Fruit fly (Drosophila melanogaster) whole organism, embryonic: ENCODE results near the gene CG3149.
A peak's percentile ranks its signal among the peaks of the same experiment; 100 is the strongest.

ENCODE experiments used
- Aef1 ChIP-seq: fragments of 200-800 bp; sonication (Bioruptor generic); IDR thresholded peaks from 3 replicates; pipeline ENCODE4 v1.3.6; 2022; ENCODE audit warnings: missing biosample characterization, missing genetic modification characterization
- Atf6 ChIP-seq: fragments of 200-800 bp; sonication (Bioruptor generic); IDR thresholded peaks from 2 replicates; pipeline ENCODE4 v1.3.6; 2022; ENCODE audit warnings: missing biosample characterization, missing genetic modification characterization
- CG12391 ChIP-seq: fragments of 200-800 bp; sonication (Bioruptor generic); optimal IDR thresholded peaks from 3 replicates; lab custom pipeline; 2018; ENCODE audit warnings: missing biosample characterization, mild to moderate bottlenecking, missing genetic modification characterization, moderate library complexity
- CG13624 ChIP-seq: fragments of 200-800 bp; sonication (Bioruptor generic); optimal IDR thresholded peaks from 2 replicates; lab custom pipeline; 2016; ENCODE audit warnings: missing biosample characterization, missing genetic modification characterization
- CG14050 ChIP-seq: fragments of 200-800 bp; sonication (Bioruptor generic); IDR thresholded peaks from 3 replicates; pipeline ENCODE4 v1.3.6; 2022; ENCODE audit warnings: missing biosample characterization, missing genetic modification characterization
- CG14710 ChIP-seq: fragments of 200-800 bp; sonication (Bioruptor generic); optimal IDR thresholded peaks from 3 replicates; lab custom pipeline; 2019; ENCODE audit warnings: missing biosample characterization, mild to moderate bottlenecking, missing genetic modification characterization, moderate library complexity
- CG1602 ChIP-seq: fragments of 200-800 bp; sonication (Bioruptor generic); optimal IDR thresholded peaks from 3 replicates; lab custom pipeline; 2016; ENCODE audit warnings: missing biosample characterization, missing genetic modification characterization
- CG16779 ChIP-seq: fragments of 200-800 bp; sonication (Bioruptor generic); IDR thresholded peaks from 2 replicates; pipeline ENCODE4 v1.3.6; 2022; ENCODE audit warnings: missing biosample characterization, missing genetic modification characterization
- CG17568 ChIP-seq: fragments of 200-800 bp; sonication (Bioruptor generic); optimal IDR thresholded peaks from 2 replicates; lab custom pipeline; 2018; ENCODE audit warnings: missing biosample characterization, mild to moderate bottlenecking, missing genetic modification characterization, moderate library complexity
- CG18476 ChIP-seq: fragments of 200-800 bp; sonication (Bioruptor generic); optimal IDR thresholded peaks from 2 replicates; lab custom pipeline; 2016; ENCODE audit warnings: missing biosample characterization, mild to moderate bottlenecking, missing genetic modification characterization
- CG18764 ChIP-seq: fragments of 200-800 bp; sonication (Bioruptor generic); optimal IDR thresholded peaks from 3 replicates; lab custom pipeline; 2016; ENCODE audit warnings: missing biosample characterization, missing genetic modification characterization
- CG2120 ChIP-seq: fragments of 200-800 bp; sonication (Bioruptor generic); optimal IDR thresholded peaks from 3 replicates; lab custom pipeline; 2016; ENCODE audit warnings: missing biosample characterization, missing genetic modification characterization
- CG2129 ChIP-seq: fragments of 200-800 bp; sonication (Bioruptor generic); IDR thresholded peaks from 2 replicates; pipeline ENCODE4 v1.3.6; 2022; ENCODE audit warnings: missing biosample characterization, missing genetic modification characterization; ENCODE audit not compliant: partially characterized antibody
- CG2678 ChIP-seq: fragments of 200-800 bp; sonication (Bioruptor generic); optimal IDR thresholded peaks from 3 replicates; lab custom pipeline; 2019; ENCODE audit warnings: missing biosample characterization, mild to moderate bottlenecking, missing genetic modification characterization, moderate library complexity
- CG42726 ChIP-seq: fragments of 200-800 bp; sonication (Bioruptor generic); IDR thresholded peaks from 2 replicates; pipeline ENCODE4 v1.3.6; 2022; ENCODE audit warnings: missing biosample characterization, missing genetic modification characterization; ENCODE audit not compliant: partially characterized antibody
- CG4360 ChIP-seq: fragments of 200-800 bp; sonication (Bioruptor generic); IDR thresholded peaks from 2 replicates; pipeline ENCODE4 v1.3.6; 2022; ENCODE audit warnings: missing biosample characterization, missing genetic modification characterization
- CG5245 ChIP-seq: fragments of 200-800 bp; sonication (Bioruptor generic); optimal IDR thresholded peaks from 3 replicates; lab custom pipeline; 2016; ENCODE audit warnings: missing biosample characterization, missing genetic modification characterization
- CG6654 ChIP-seq: fragments of 200-800 bp; sonication (Bioruptor generic); optimal IDR thresholded peaks from 2 replicates; lab custom pipeline; 2017; ENCODE audit warnings: missing biosample characterization, mild to moderate bottlenecking, missing genetic modification characterization
- CG6765 ChIP-seq: fragments of 200-800 bp; sonication (Bioruptor generic); optimal IDR thresholded peaks from 3 replicates; lab custom pipeline; 2017; ENCODE audit warnings: missing biosample characterization, mild to moderate bottlenecking, missing genetic modification characterization
- CG7963 ChIP-seq: fragments of 200-800 bp; sonication (Bioruptor generic); IDR thresholded peaks from 3 replicates; pipeline ENCODE4 v1.3.6; 2022; ENCODE audit warnings: missing biosample characterization, missing genetic modification characterization; ENCODE audit not compliant: partially characterized antibody
- CG8281 ChIP-seq: fragments of 200-800 bp; sonication (Bioruptor generic); optimal IDR thresholded peaks from 2 replicates; lab custom pipeline; 2018; ENCODE audit warnings: missing biosample characterization, mild to moderate bottlenecking, missing genetic modification characterization, moderate library complexity
- CG9215 ChIP-seq: fragments of 200-800 bp; sonication (Bioruptor generic); IDR thresholded peaks from 2 replicates; pipeline ENCODE4 v1.3.6; 2022; ENCODE audit warnings: missing biosample characterization, missing genetic modification characterization
- CG9876 ChIP-seq: fragments of 200-800 bp; sonication (Bioruptor generic); optimal IDR thresholded peaks from 2 replicates; lab custom pipeline; 2016; ENCODE audit warnings: missing biosample characterization, missing genetic modification characterization
- CkIIα-i1 ChIP-seq: fragments of 200-800 bp; sonication (Bioruptor generic); IDR thresholded peaks from 2 replicates; pipeline ENCODE4 v1.3.6; 2022; ENCODE audit warnings: missing biosample characterization, missing genetic modification characterization
- Dp ChIP-seq: fragments of 200-800 bp; sonication (Bioruptor generic); optimal IDR thresholded peaks from 2 replicates; lab custom pipeline; 2018; ENCODE audit warnings: missing biosample characterization, mild to moderate bottlenecking, missing genetic modification characterization, moderate library complexity
- ERR ChIP-seq: fragments of 200-800 bp; sonication (Bioruptor generic); optimal IDR thresholded peaks from 2 replicates; lab custom pipeline; 2016; ENCODE audit warnings: missing biosample characterization, missing genetic modification characterization
- HLHmδ ChIP-seq: fragments of 200-800 bp; sonication (Bioruptor generic); optimal IDR thresholded peaks from 2 replicates; lab custom pipeline; 2018; ENCODE audit warnings: missing biosample characterization, mild to moderate bottlenecking, missing genetic modification characterization, moderate library complexity
- MTF-1 ChIP-seq: fragments of 200-800 bp; sonication (Bioruptor generic); optimal IDR thresholded peaks from 2 replicates; lab custom pipeline; 2018; ENCODE audit warnings: missing biosample characterization, mild to moderate bottlenecking, missing genetic modification characterization, borderline replicate concordance
- Scr ChIP-seq: fragments of 200-800 bp; sonication (Bioruptor generic); IDR thresholded peaks from 2 replicates; pipeline ENCODE4 v1.3.6; 2022; ENCODE audit warnings: missing biosample characterization, missing genetic modification characterization; ENCODE audit not compliant: partially characterized antibody
- Tbp ChIP-seq: fragments of >200 bp; optimal IDR thresholded peaks from 2 replicates; lab custom pipeline; 2018; ENCODE audit warnings: missing biosample characterization, missing genetic modification characterization
- Trl ChIP-seq, 3 experiments: fragments of >200 bp in 2 of 3; fragments of 200-800 bp in 1 of 3; sonication (Bioruptor generic) in 1 of 3; optimal IDR thresholded peaks; 2 replicates in 1 of 3; 3 replicates in 2 of 3; lab custom pipeline; 2016 to 2017; ENCODE audit warnings: missing biosample characterization in 1 of 3, missing genetic modification characterization in 1 of 3
- al ChIP-seq: fragments of 200-800 bp; sonication (Bioruptor generic); IDR thresholded peaks from 2 replicates; pipeline ENCODE4 v1.3.6; 2022; ENCODE audit warnings: missing biosample characterization, missing genetic modification characterization
- bcd ChIP-seq: fragments of 200-800 bp; sonication (Bioruptor generic); optimal IDR thresholded peaks from 2 replicates; lab custom pipeline; 2017; ENCODE audit warnings: missing biosample characterization, mild to moderate bottlenecking, missing genetic modification characterization
- caup ChIP-seq: fragments of 200-800 bp; sonication (Bioruptor generic); optimal IDR thresholded peaks from 3 replicates; lab custom pipeline; 2017; ENCODE audit warnings: missing biosample characterization, mild to moderate bottlenecking, missing genetic modification characterization, moderate library complexity; ENCODE audit not compliant: severe bottlenecking
- danr ChIP-seq: fragments of 200-800 bp; sonication (Bioruptor generic); IDR thresholded peaks from 2 replicates; pipeline ENCODE4 v1.3.6; 2022; ENCODE audit warnings: missing biosample characterization, missing genetic modification characterization
- disco-r ChIP-seq: fragments of 200-800 bp; sonication (Bioruptor generic); optimal IDR thresholded peaks from 2 replicates; lab custom pipeline; 2016; ENCODE audit warnings: missing biosample characterization, missing genetic modification characterization
- dmrt99B ChIP-seq: fragments of 200-800 bp; sonication (Bioruptor generic); optimal IDR thresholded peaks from 2 replicates; lab custom pipeline; 2018; ENCODE audit warnings: missing biosample characterization, mild to moderate bottlenecking, missing genetic modification characterization, moderate library complexity
- en ChIP-seq: fragments of 200-800 bp; sonication (Bioruptor generic); optimal IDR thresholded peaks from 2 replicates; lab custom pipeline; 2016; ENCODE audit warnings: missing biosample characterization, missing genetic modification characterization
- ewg ChIP-seq: fragments of 200-800 bp; sonication (Bioruptor generic); optimal IDR thresholded peaks from 3 replicates; lab custom pipeline; 2017; ENCODE audit warnings: mild to moderate bottlenecking, missing biosample characterization, missing genetic modification reagents, missing genetic modification characterization
- gro ChIP-seq: fragments of 200-800 bp; sonication (Bioruptor generic); optimal IDR thresholded peaks from 2 replicates; lab custom pipeline; 2016; ENCODE audit warnings: missing biosample characterization, missing genetic modification characterization
- gsb ChIP-seq: fragments of 200-800 bp; sonication (Bioruptor generic); IDR thresholded peaks from 2 replicates; pipeline ENCODE4 v1.3.6; 2022; ENCODE audit warnings: missing biosample characterization, missing genetic modification characterization
- jigr1 ChIP-seq: fragments of 200-800 bp; sonication (Bioruptor generic); IDR thresholded peaks from 3 replicates; pipeline ENCODE4 v1.3.6; 2022; ENCODE audit warnings: missing biosample characterization, missing genetic modification characterization
- jumu ChIP-seq: fragments of 200-800 bp; sonication (Bioruptor generic); optimal IDR thresholded peaks from 3 replicates; lab custom pipeline; 2016; ENCODE audit warnings: missing biosample characterization, missing genetic modification characterization
- lab ChIP-seq: fragments of 200-800 bp; sonication (Bioruptor generic); optimal IDR thresholded peaks from 3 replicates; lab custom pipeline; 2017; ENCODE audit warnings: missing biosample characterization, missing genetic modification characterization, mild to moderate bottlenecking, moderate library complexity, missing genetic modification reagents
- lola ChIP-seq, 3 experiments: fragments of >200 bp in 2 of 3; fragments of 200-800 bp in 1 of 3; sonication (Bioruptor generic) in 1 of 3; optimal IDR thresholded peaks; 2 replicates each; lab custom pipeline; 2017 to 2019; ENCODE audit warnings: missing biosample characterization in 3 of 3, missing genetic modification characterization in 3 of 3, mild to moderate bottlenecking in 1 of 3, moderate library complexity in 1 of 3
- luna ChIP-seq: fragments of 200-800 bp; sonication (Bioruptor generic); optimal IDR thresholded peaks from 2 replicates; lab custom pipeline; 2016; ENCODE audit warnings: missing biosample characterization, missing genetic modification characterization
- maf-S ChIP-seq: fragments of 200-800 bp; sonication (Bioruptor generic); optimal IDR thresholded peaks from 2 replicates; lab custom pipeline; 2016; ENCODE audit warnings: missing biosample characterization, missing genetic modification characterization
- prd ChIP-seq, 3 experiments: fragments of >200 bp in 2 of 3; fragments of 200-800 bp in 1 of 3; sonication (Bioruptor generic) in 1 of 3; optimal IDR thresholded peaks in 2 of 3; IDR thresholded peaks in 1 of 3; 2 replicates in 2 of 3; 3 replicates in 1 of 3; pipeline versions ENCODE4 v1.3.6 to Lab custom; 2017 to 2022; ENCODE audit warnings: missing biosample characterization in 1 of 3, missing genetic modification characterization in 1 of 3
- yki ChIP-seq: fragments of >200 bp; optimal IDR thresholded peaks from 3 replicates; lab custom pipeline; 2018

CG3149 gene

dm6 chrX:5737676-5738220, 42.7 kb upstream of the CG3149 start, which contains the start of gene Snx27 (continued):
- TF ChIP-seq lola (GFP tag; optimal IDR thresholded peaks at IDR 0.05; lab: Kevin White, UChicago) (no peak), Dp (GFP tag; lab: Kevin White, UChicago) (peak; percentile 70), CG9215 (GFP tag; lab: Robert Waterston, UW) (no peak; the same call in 1 of the 2 replicates), CG18476 (GFP tag; lab: Kevin White, UChicago) (no peak), CG1602 (no peak), CG16779 (no peak), jumu (GFP tag; lab: Kevin White, UChicago) (peak; percentile 67), CG14050 (no peak), gsb (no peak), MTF-1 (GFP tag; lab: Kevin White, UChicago) (no peak), dmrt99B (tag; lab: Kevin White, UChicago) (no peak), gro (GFP tag; lab: Kevin White, UChicago) (peak; percentile 83), CG8281 (tag; lab: Kevin White, UChicago) (no peak), CG7963 (peak; percentile 99), CG4360 (GFP tag; lab: Robert Waterston, UW) (no peak), CG17568 (peak; percentile 19), HLHmδ (GFP tag; lab: Kevin White, UChicago) (peak; percentile 83), ERR (GFP tag; lab: Kevin White, UChicago) (peak; percentile 53), Scr (peak; percentile 99), CG2129 (GFP tag; lab: Robert Waterston, UW) (peak; percentile 96), CG6765 (GFP tag; lab: Kevin White, UChicago) (no peak), CG12391 (peak; percentile 54), CG14710 (tag; lab: Kevin White, UChicago) (peak; percentile 66), CG13624 (GFP tag; lab: Kevin White, UChicago) (peak; percentile 75), luna (GFP tag; lab: Kevin White, UChicago) (peak; percentile 60), CG2678 (tag; lab: Kevin White, UChicago) (peak; percentile 11), CG42726 (GFP tag; lab: Robert Waterston, UW) (peak; percentile 100), CG9876 (GFP tag; lab: Kevin White, UChicago) (peak; percentile 46), CG2120 (peak; percentile 72), Aef1 (peak; percentile 36; the same call in 1 of the 3 replicates), ewg (peak; percentile 23), prd (optimal IDR thresholded peaks at IDR 0.05; lab: Kevin White, UChicago) (no peak), prd (GFP tag; IDR thresholded peaks at IDR 0.05; lab: Robert Waterston, UW) (peak; percentile 69), lab (GFP tag; lab: Kevin White, UChicago) (peak; percentile 50), caup (GFP tag; lab: Kevin White, UChicago) (peak; percentile 42), yki (no peak), CG5245 (peak; percentile 24), CkIIα-i1 (GFP tag; lab: Robert Waterston, UW) (no peak), Trl (optimal IDR thresholded peaks at IDR 0.05; lab: Kevin White, UChicago) (no peak), Trl (GFP tag; optimal IDR thresholded peaks at IDR 0.05; lab: Kevin White, UChicago) (peak; percentile 70), CG18764 (GFP tag; lab: Kevin White, UChicago) (no peak), en (GFP tag; lab: Kevin White, UChicago) (no peak), Atf6 (GFP tag; lab: Robert Waterston, UW) (0 out of 2 replicates have a peak, but pooled peaks have one; percentile 8), bcd (GFP tag; lab: Kevin White, UChicago) (peak; percentile 53), Tbp (GFP tag; lab: Kevin White, UChicago) (no peak), maf-S (GFP tag; lab: Kevin White, UChicago) (peak; percentile 57), danr (GFP tag; lab: Robert Waterston, UW) (no peak), jigr1 (GFP tag; lab: Robert Waterston, UW) (no peak), disco-r (GFP tag; lab: Kevin White, UChicago) (no peak), CG6654 (no peak), al (GFP tag; lab: Robert Waterston, UW) (no peak)
